Fruit fly (Drosophila melanogaster): ENCODE results near the gene Mulk.

The Mulk gene

dm6 chr2L:10249655-10250202 is 20.1 kb upstream of the Mulk start (continued):
- peak; percentile 31; the same call in 1 of the 2 replicates for TF ChIP-seq CG14014 (GFP tag; IDR thresholded peaks at IDR 0.05)
- no peak for TF ChIP-seq Jarid2 (GFP tag; optimal IDR thresholded peaks at IDR 0.05)
- no peak for TF ChIP-seq Antp (GFP tag; optimal IDR thresholded peaks at IDR 0.05)
- no peak for TF ChIP-seq CG11560 (tag; IDR thresholded peaks at IDR 0.05)
- TF ChIP-seq CG12769 (tag; optimal IDR thresholded peaks at IDR 0.05): no peak
- TF ChIP-seq CG10565 (GFP tag; optimal IDR thresholded peaks at IDR 0.05): no peak
- no peak for TF ChIP-seq CG15514 (GFP tag; optimal IDR thresholded peaks at IDR 0.05)
- peak; percentile 80 for TF ChIP-seq CG34376 (GFP tag; optimal IDR thresholded peaks at IDR 0.05)
- 0 out of 3 replicates have a peak, but pooled peaks have one; percentile 39 for TF ChIP-seq CG34422 (GFP tag; IDR thresholded peaks at IDR 0.05)
- peak; percentile 19 for TF ChIP-seq CG10431 (GFP tag; optimal IDR thresholded peaks at IDR 0.05)
- TF ChIP-seq CG13296 (GFP tag; optimal IDR thresholded peaks at IDR 0.05): peak; percentile 80
- no peak for TF ChIP-seq Oli (tag; optimal IDR thresholded peaks at IDR 0.05)
- TF ChIP-seq wdn (GFP tag; IDR thresholded peaks at IDR 0.05): no peak
- no peak for TF ChIP-seq CG1832 (GFP tag; optimal IDR thresholded peaks at IDR 0.05)
- TF ChIP-seq CG3995 (GFP tag; optimal IDR thresholded peaks at IDR 0.05): no peak
- no peak for TF ChIP-seq jing (GFP tag; optimal IDR thresholded peaks at IDR 0.05)
- TF ChIP-seq H15 (GFP tag; IDR thresholded peaks at IDR 0.05): no peak
- TF ChIP-seq Usf (GFP tag; optimal IDR thresholded peaks at IDR 0.05): no peak
- TF ChIP-seq z (GFP tag; IDR thresholded peaks at IDR 0.05): no peak
- TF ChIP-seq CG7928 (GFP tag; optimal IDR thresholded peaks at IDR 0.05): no peak
- no peak for TF ChIP-seq CG6689 (GFP tag; IDR thresholded peaks at IDR 0.05)
- TF ChIP-seq Hmr (GFP tag; optimal IDR thresholded peaks at IDR 0.05): no peak
- no peak for TF ChIP-seq unc-4 (GFP tag; IDR thresholded peaks at IDR 0.05; ENCODE audit: partially characterized antibody)
- TF ChIP-seq CG2129 (GFP tag; IDR thresholded peaks at IDR 0.05; ENCODE audit: partially characterized antibody): no peak
- TF ChIP-seq sqz (GFP tag; optimal IDR thresholded peaks at IDR 0.05): peak; percentile 64
- no peak for TF ChIP-seq sima (GFP tag; optimal IDR thresholded peaks at IDR 0.05)
- no peak for TF ChIP-seq CG2889 (GFP tag; IDR thresholded peaks at IDR 0.05)
- TF ChIP-seq ab (GFP tag; optimal IDR thresholded peaks at IDR 0.05): no peak
- TF ChIP-seq CG7839 (tag; optimal IDR thresholded peaks at IDR 0.05): no peak
- TF ChIP-seq phol (tag; optimal IDR thresholded peaks at IDR 0.05): no peak
- no peak for TF ChIP-seq CG10209 (GFP tag; optimal IDR thresholded peaks at IDR 0.05)
- TF ChIP-seq CG6254 (GFP tag; optimal IDR thresholded peaks at IDR 0.05): peak; percentile 11
- no peak for TF ChIP-seq Hr78 (GFP tag; optimal IDR thresholded peaks at IDR 0.05)
- no peak for TF ChIP-seq CG11504 (tag; optimal IDR thresholded peaks at IDR 0.05)
- peak; percentile 49 for TF ChIP-seq Kr (GFP tag; optimal IDR thresholded peaks at IDR 0.05)
- no peak for TF ChIP-seq ttk (GFP tag; IDR thresholded peaks at IDR 0.05)
- peak; percentile 17 for TF ChIP-seq bab2 (GFP tag; optimal IDR thresholded peaks at IDR 0.05)
- no peak for TF ChIP-seq nom (GFP tag; optimal IDR thresholded peaks at IDR 0.05)
- TF ChIP-seq CG17359 (tag; optimal IDR thresholded peaks at IDR 0.05): peak; percentile 34
- no peak for TF ChIP-seq yki (optimal IDR thresholded peaks at IDR 0.05)
- TF ChIP-seq CG10543 (GFP tag; optimal IDR thresholded peaks at IDR 0.05): no peak
- TF ChIP-seq fd64A (GFP tag; optimal IDR thresholded peaks at IDR 0.05): peak; percentile 75
- TF ChIP-seq CG32767 (GFP tag; IDR thresholded peaks at IDR 0.05): peak; percentile 69; the same call in 1 of the 2 replicates
- no peak for TF ChIP-seq Dref (GFP tag; IDR thresholded peaks at IDR 0.05)
- no peak for TF ChIP-seq CG17186 (GFP tag; optimal IDR thresholded peaks at IDR 0.05)
- TF ChIP-seq Six4 (GFP tag; optimal IDR thresholded peaks at IDR 0.05): no peak
- no peak for TF ChIP-seq sna (GFP tag; IDR thresholded peaks at IDR 0.05; ENCODE audit: partially characterized antibody)
- TF ChIP-seq CG11398 (GFP tag; optimal IDR thresholded peaks at IDR 0.05): no peak
- TF ChIP-seq pan (optimal IDR thresholded peaks at IDR 0.05): no peak
- no peak for TF ChIP-seq pan (GFP tag; optimal IDR thresholded peaks at IDR 0.05 in 1 of 2, IDR thresholded peaks at IDR 0.05 in 1 of 2)

Measured in whole organism, embryonic.